In the genomic region with DNA sequence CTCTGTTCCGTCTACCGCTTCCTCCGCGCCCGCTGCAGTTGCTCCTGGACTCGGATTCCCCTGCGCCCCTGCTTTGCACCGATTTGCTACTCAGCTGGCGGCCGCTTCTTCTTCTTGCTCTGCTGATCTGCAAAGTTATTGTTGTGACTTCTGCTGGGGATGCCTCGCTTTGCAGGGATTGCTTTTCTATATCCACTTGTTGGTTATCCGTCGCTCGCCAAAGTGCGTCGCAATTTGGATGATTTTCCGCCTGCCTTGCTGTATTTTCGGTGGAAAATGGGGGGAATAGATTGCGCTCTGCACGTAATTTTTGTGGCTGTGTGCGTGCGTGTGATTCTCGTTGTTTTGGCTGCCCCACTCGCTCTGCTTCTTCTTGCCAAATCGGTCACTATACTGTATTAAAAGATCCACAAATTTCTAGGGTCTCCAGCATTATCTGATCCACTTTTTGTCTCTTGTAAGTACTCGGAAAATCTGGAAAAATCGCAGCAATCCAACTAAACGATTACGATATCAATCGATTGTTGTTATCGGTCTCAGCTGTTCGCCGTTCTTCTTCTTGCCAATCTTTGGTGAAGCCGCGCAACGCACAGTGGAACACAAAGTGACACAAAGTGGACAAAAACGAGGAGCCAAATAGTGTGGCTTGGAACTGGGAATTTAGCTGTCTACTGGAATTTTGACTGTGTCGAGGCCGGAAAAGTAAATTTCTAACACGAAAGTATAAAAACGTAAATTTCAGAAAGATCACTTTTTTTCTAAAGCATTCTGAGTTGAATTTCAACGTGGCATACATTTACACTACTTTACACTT, we compare ENCODE assay signal across 1 fruit fly cellular context.
TF ChIP-seq lines count a peak whose summit lies in the region.

TSS of gene ClpX (minus strand) at position 764 of the 814 bp plus-strand sequence.

TF ChIP-seq in whole organism, embryonic, 481 proteins besides CTCF, POLR2A, EP300 and RAD21 (continued from another document):
- TF ChIP-seq Pdp1 (GFP tag; optimal IDR thresholded peaks at IDR 0.05; lab: Kevin White, UChicago) (peak in 1 of 2 experiments; percentile 59), CG6791 (GFP tag; IDR thresholded peaks at IDR 0.05; lab: Robert Waterston, UW; ENCODE audit: partially characterized antibody) (peak; percentile 75), CG9215 (GFP tag; IDR thresholded peaks at IDR 0.05; lab: Robert Waterston, UW) (no peak), PHDP (tag; optimal IDR thresholded peaks at IDR 0.05; lab: Kevin White, UChicago) (peak; percentile 17), pan (optimal IDR thresholded peaks at IDR 0.05; lab: Kevin White, UChicago) (no peak), pan (GFP tag; optimal IDR thresholded peaks at IDR 0.05 in 1 of 2, IDR thresholded peaks at IDR 0.05 in 1 of 2) (peak in 1 of 2 experiments; percentile 12), vfl (GFP tag; optimal IDR thresholded peaks at IDR 0.05; lab: Kevin White, UChicago) (no peak), CG2129 (GFP tag; IDR thresholded peaks at IDR 0.05; lab: Robert Waterston, UW; ENCODE audit: partially characterized antibody) (0 out of 2 replicates have a peak, but pooled peaks have one; percentile 23), CG34224 (GFP tag; IDR thresholded peaks at IDR 0.05; lab: Robert Waterston, UW; ENCODE audit: partially characterized antibody) (peak; percentile 80; the same call in 2 of the 3 replicates), hbn (GFP tag; IDR thresholded peaks at IDR 0.05; lab: Robert Waterston, UW; ENCODE audit: partially characterized antibody) (peak; percentile 70), CG17829 (tag; optimal IDR thresholded peaks at IDR 0.05; lab: Kevin White, UChicago) (peak; percentile 34), inv (GFP tag; IDR thresholded peaks at IDR 0.05; lab: Robert Waterston, UW; ENCODE audit: partially characterized antibody) (peak; percentile 45), CG10366 (GFP tag; IDR thresholded peaks at IDR 0.05; lab: Robert Waterston, UW) (no peak), Fer1 (GFP tag; optimal IDR thresholded peaks at IDR 0.05; lab: Kevin White, UChicago) (peak; percentile 27), grau (tag; optimal IDR thresholded peaks at IDR 0.05; lab: Kevin White, UChicago) (peak; percentile 16), CG34422 (GFP tag; IDR thresholded peaks at IDR 0.05; lab: Robert Waterston, UW) (no peak), CoRest (tag; optimal IDR thresholded peaks at IDR 0.05; lab: Kevin White, UChicago) (peak; percentile 16)
